Fruit fly (Drosophila melanogaster): ENCODE measurements around the gene CG43335.
A peak's percentile ranks its signal among the peaks of the same experiment; 100 is the strongest.

Gene CG43335

DNA sequence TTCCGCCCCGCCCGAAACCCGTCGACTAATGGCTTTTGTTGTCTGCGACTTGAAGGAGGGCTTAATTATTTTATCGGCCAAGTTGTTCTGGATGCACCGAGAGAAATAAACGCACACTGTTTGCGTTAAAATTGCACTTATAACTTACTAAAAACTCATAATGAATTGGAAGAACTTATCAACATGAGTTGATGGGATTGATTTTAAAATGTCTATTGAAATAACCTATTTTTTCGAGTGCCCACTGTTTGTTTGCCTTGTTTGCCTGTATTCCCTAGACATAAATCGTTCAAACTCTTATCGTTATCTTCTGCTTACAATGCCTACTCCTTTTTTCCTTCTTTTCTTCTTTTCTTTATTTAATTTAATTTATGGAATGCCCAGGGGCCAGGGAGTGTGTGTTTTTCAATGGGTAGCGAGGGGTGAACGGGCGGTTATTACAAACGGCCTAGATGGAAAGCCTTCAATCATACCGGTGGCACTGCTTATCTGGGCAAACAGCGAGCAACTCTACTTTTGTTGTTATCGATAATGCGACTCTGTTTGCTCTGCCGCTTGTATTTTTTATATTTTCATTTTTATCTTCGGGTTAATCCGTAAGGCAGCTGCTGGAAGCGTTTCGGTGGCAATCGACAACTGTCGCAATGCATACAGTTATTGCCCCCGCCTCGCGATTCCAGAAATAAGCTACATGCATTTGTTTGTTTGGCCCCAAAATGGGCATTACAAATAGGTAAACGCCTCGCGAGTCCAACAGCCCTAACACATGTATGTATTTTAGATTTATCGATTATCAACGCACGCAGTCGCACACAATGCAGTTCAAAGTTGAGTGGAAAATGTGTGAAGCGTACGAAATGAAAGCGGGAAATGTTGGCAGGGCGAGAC, 41.2 kb downstream of the CG43335 start (continued):
- peak; percentile 26; the same call in 1 of the 2 replicates for TF ChIP-seq Drgx (GFP tag; IDR thresholded peaks at IDR 0.05)
- no peak for TF ChIP-seq trh (GFP tag; optimal IDR thresholded peaks at IDR 0.05)
- peak in 1 of 2 experiments; percentile 84 for TF ChIP-seq eve (GFP tag; optimal IDR thresholded peaks at IDR 0.05)
- no peak for TF ChIP-seq CG10274 (GFP tag; optimal IDR thresholded peaks at IDR 0.05)
- peak; percentile 83 for TF ChIP-seq CG15601 (tag; optimal IDR thresholded peaks at IDR 0.05)
- peak; percentile 61 for TF ChIP-seq Awh (GFP tag; IDR thresholded peaks at IDR 0.05)
- TF ChIP-seq sc (optimal IDR thresholded peaks at IDR 0.05) = no peak
- peak; percentile 64 for TF ChIP-seq sc (GFP tag; optimal IDR thresholded peaks at IDR 0.05)
- peak; percentile 45 for TF ChIP-seq CG12236 (GFP tag; optimal IDR thresholded peaks at IDR 0.05)
- peak; percentile 42 for TF ChIP-seq CG12942 (GFP tag; optimal IDR thresholded peaks at IDR 0.05)
- peak; percentile 76 for TF ChIP-seq CG2116 (GFP tag; optimal IDR thresholded peaks at IDR 0.05)
- TF ChIP-seq gcm (GFP tag; optimal IDR thresholded peaks at IDR 0.05) = peak; percentile 10
- TF ChIP-seq Max (GFP tag; optimal IDR thresholded peaks at IDR 0.05) = peak; percentile 15
- TF ChIP-seq PHDP (tag; optimal IDR thresholded peaks at IDR 0.05) = peak; percentile 57
- peak; percentile 63; the same call in 1 of the 2 replicates for TF ChIP-seq CG1024 (GFP tag; IDR thresholded peaks at IDR 0.05)
- peak; percentile 49 for TF ChIP-seq CG7839 (tag; optimal IDR thresholded peaks at IDR 0.05)
- TF ChIP-seq CoRest (tag; optimal IDR thresholded peaks at IDR 0.05) = peak; percentile 57
- TF ChIP-seq sug (tag; optimal IDR thresholded peaks at IDR 0.05) = no peak
- TF ChIP-seq CG4820 (GFP tag; optimal IDR thresholded peaks at IDR 0.05) = peak; percentile 10
- peak; percentile 61 for TF ChIP-seq Sox102F (GFP tag; optimal IDR thresholded peaks at IDR 0.05)
- TF ChIP-seq CG34224 (GFP tag; IDR thresholded peaks at IDR 0.05; ENCODE audit: partially characterized antibody) = no peak
- peak; percentile 53 for TF ChIP-seq sqz (GFP tag; optimal IDR thresholded peaks at IDR 0.05)
- no peak for TF ChIP-seq hbn (GFP tag; IDR thresholded peaks at IDR 0.05; ENCODE audit: partially characterized antibody)
- peak; percentile 34; the same call in 1 of the 2 replicates for TF ChIP-seq CG5953 (GFP tag; IDR thresholded peaks at IDR 0.05)
- peak; percentile 52; the same call in 2 of the 3 replicates for TF ChIP-seq H15 (GFP tag; IDR thresholded peaks at IDR 0.05)
- peak; percentile 23; the same call in 1 of the 2 replicates for TF ChIP-seq dati (GFP tag; IDR thresholded peaks at IDR 0.05)
- TF ChIP-seq CG4707 (GFP tag; optimal IDR thresholded peaks at IDR 0.05) = peak; percentile 33
- TF ChIP-seq CG32772 (GFP tag; IDR thresholded peaks at IDR 0.05) = peak; percentile 44; the same call in 1 of the 2 replicates
- TF ChIP-seq insv (GFP tag; optimal IDR thresholded peaks at IDR 0.05) = no peak
- TF ChIP-seq CG17385 (GFP tag; optimal IDR thresholded peaks at IDR 0.05) = peak; percentile 35
- peak; percentile 5 for TF ChIP-seq Meics (GFP tag; optimal IDR thresholded peaks at IDR 0.05)
- TF ChIP-seq CG9727 (GFP tag; optimal IDR thresholded peaks at IDR 0.05) = peak; percentile 33
- TF ChIP-seq CG1603 (tag; optimal IDR thresholded peaks at IDR 0.05) = peak; percentile 81
- TF ChIP-seq CG32767 (GFP tag; IDR thresholded peaks at IDR 0.05) = no peak
- TF ChIP-seq CG7745 (tag; optimal IDR thresholded peaks at IDR 0.05) = peak; percentile 78
- no peak for TF ChIP-seq CG18011 (GFP tag; optimal IDR thresholded peaks at IDR 0.05)
- peak; percentile 64 for TF ChIP-seq unpg (GFP tag; optimal IDR thresholded peaks at IDR 0.05)
- TF ChIP-seq Dp (GFP tag; optimal IDR thresholded peaks at IDR 0.05) = no peak
- no peak for TF ChIP-seq jigr1 (GFP tag; IDR thresholded peaks at IDR 0.05)
- TF ChIP-seq psq (GFP tag; optimal IDR thresholded peaks at IDR 0.05) = peak; percentile 27
- TF ChIP-seq CG4617 (GFP tag; optimal IDR thresholded peaks at IDR 0.05; ENCODE audit: borderline replicate concordance) = peak; percentile 17
- TF ChIP-seq Doc3 (GFP tag; IDR thresholded peaks at IDR 0.05; ENCODE audit: partially characterized antibody) = no peak
- peak; percentile 30; the same call in 1 of the 2 replicates for TF ChIP-seq CG32532 (GFP tag; IDR thresholded peaks at IDR 0.05)
- peak in 1 of 2 experiments; percentile 55 for TF ChIP-seq Hr51 (GFP tag; optimal IDR thresholded peaks at IDR 0.05)
- peak; percentile 68 for TF ChIP-seq CG8388 (GFP tag; optimal IDR thresholded peaks at IDR 0.05)
- TF ChIP-seq dpn (GFP tag; optimal IDR thresholded peaks at IDR 0.05) = peak; percentile 1 to 39
- TF ChIP-seq CG6175 (GFP tag; IDR thresholded peaks at IDR 0.05) = no peak
